Worm (Caenorhabditis elegans) whole organism, L3 larva: Measurements from ENCODE around the gene ztf-16.

ENCODE experiments used
- R02D3.7 ChIP-seq: fragments of 150-350 bp; optimal IDR thresholded peaks from 2 replicates; lab custom pipeline; 2014; ENCODE audit warnings: missing biosample characterization, missing genetic modification characterization
- aly-2 ChIP-seq: fragments of 150-350 bp; optimal IDR thresholded peaks from 2 replicates; lab custom pipeline; 2014; ENCODE audit warnings: missing biosample characterization, missing genetic modification characterization
- ama-1 ChIP-seq: fragments of 150-350 bp; optimal IDR thresholded peaks from 2 replicates; lab custom pipeline; 2018
- ceh-16 ChIP-seq: sonication (generic microtip); optimal IDR thresholded peaks from 2 replicates; lab custom pipeline; 2017; ENCODE audit warnings: missing biosample characterization, missing genetic modification characterization
- ceh-28 ChIP-seq: fragments of 150-350 bp; optimal IDR thresholded peaks from 2 replicates; lab custom pipeline; 2014; ENCODE audit warnings: missing biosample characterization, missing genetic modification reagents, missing genetic modification characterization
- ceh-82 ChIP-seq: fragments of 150-350 bp; optimal IDR thresholded peaks from 2 replicates; lab custom pipeline; 2014; ENCODE audit warnings: missing biosample characterization, missing genetic modification characterization
- ceh-9 ChIP-seq: sonication (generic microtip); optimal IDR thresholded peaks from 2 replicates; lab custom pipeline; 2018; ENCODE audit warnings: missing biosample characterization, missing genetic modification characterization
- daf-12 ChIP-seq: fragments of 150-350 bp; optimal IDR thresholded peaks from 2 replicates; lab custom pipeline; 2014; ENCODE audit warnings: missing biosample characterization, missing genetic modification reagents, missing genetic modification characterization
- egl-27 ChIP-seq: sonication (generic microtip); optimal IDR thresholded peaks from 4 replicates; lab custom pipeline; 2017; ENCODE audit warnings: missing biosample characterization, missing genetic modification reagents, missing genetic modification characterization
- egl-5 ChIP-seq: fragments of 150-350 bp; optimal IDR thresholded peaks from 2 replicates; lab custom pipeline; 2017; ENCODE audit warnings: missing biosample characterization, missing genetic modification reagents, missing genetic modification characterization, inconsistent platforms
- elt-1 ChIP-seq: fragments of 150-350 bp; optimal IDR thresholded peaks from 2 replicates; lab custom pipeline; 2014; ENCODE audit warnings: missing biosample characterization, missing genetic modification characterization
- elt-2 ChIP-seq: sonication (generic microtip); optimal IDR thresholded peaks from 2 replicates; lab custom pipeline; 2016; ENCODE audit warnings: missing genetic modification reagents, mild to moderate bottlenecking, missing genetic modification characterization, missing compliant biosample characterization
- elt-3 ChIP-seq, 3 experiments: fragments of 150-350 bp in 1 of 3; sonication (generic microtip) in 2 of 3; optimal IDR thresholded peaks; 2 replicates in 2 of 3; 4 replicates in 1 of 3; lab custom pipeline; 2014 to 2017; ENCODE audit warnings: missing biosample characterization in 3 of 3, missing genetic modification characterization in 3 of 3
- eor-1 ChIP-seq, 2 experiments: fragments of 150-350 bp; optimal IDR thresholded peaks; 2 replicates each; lab custom pipeline; 2014 to 2018; ENCODE audit warnings: missing biosample characterization in 2 of 2, missing genetic modification characterization in 2 of 2
- fkh-10 ChIP-seq: sonication (generic microtip); optimal IDR thresholded peaks from 2 replicates; lab custom pipeline; 2017; ENCODE audit warnings: missing biosample characterization, missing genetic modification reagents, missing genetic modification characterization
- fkh-2 ChIP-seq: fragments of 150-350 bp; optimal IDR thresholded peaks from 2 replicates; lab custom pipeline; 2014; ENCODE audit warnings: missing biosample characterization, missing genetic modification reagents, missing genetic modification characterization
- fos-1 ChIP-seq: fragments of 150-350 bp; optimal IDR thresholded peaks from 2 replicates; lab custom pipeline; 2014; ENCODE audit warnings: missing biosample characterization, missing genetic modification characterization
- jun-1 ChIP-seq: fragments of 150-350 bp; optimal IDR thresholded peaks from 2 replicates; lab custom pipeline; 2014; ENCODE audit warnings: missing biosample characterization, missing genetic modification reagents, missing genetic modification characterization
- lin-15B ChIP-seq: fragments of 150-350 bp; optimal IDR thresholded peaks from 2 replicates; lab custom pipeline; 2014; ENCODE audit warnings: missing biosample characterization, missing genetic modification characterization
- lin-39 ChIP-seq: fragments of 150-350 bp; optimal IDR thresholded peaks from 2 replicates; lab custom pipeline; 2018; ENCODE audit warnings: missing biosample characterization, missing genetic modification reagents, missing genetic modification characterization
- lsy-12 ChIP-seq: sonication (generic microtip); optimal IDR thresholded peaks from 2 replicates; lab custom pipeline; 2016; ENCODE audit warnings: mild to moderate bottlenecking, missing genetic modification characterization, missing compliant biosample characterization
- mml-1 ChIP-seq: fragments of 150-350 bp; sonication (generic microtip); optimal IDR thresholded peaks from 3 replicates; lab custom pipeline; 2014; ENCODE audit warnings: missing biosample characterization, missing genetic modification characterization
- nfya-1 ChIP-seq: sonication (generic microtip); optimal IDR thresholded peaks from 2 replicates; lab custom pipeline; 2017; ENCODE audit warnings: missing genetic modification characterization, mild to moderate bottlenecking, missing compliant biosample characterization, antibody characterized with exemption, moderate library complexity; ENCODE audit not compliant: insufficient read depth
- nhr-11 ChIP-seq: fragments of 150-350 bp; optimal IDR thresholded peaks from 2 replicates; lab custom pipeline; 2014; ENCODE audit warnings: missing biosample characterization, missing genetic modification characterization
- nhr-23 ChIP-seq: fragments of 150-350 bp; optimal IDR thresholded peaks from 2 replicates; lab custom pipeline; 2014; ENCODE audit warnings: missing biosample characterization, missing genetic modification reagents, missing genetic modification characterization
- nhr-237 ChIP-seq: fragments of 150-350 bp; optimal IDR thresholded peaks from 2 replicates; lab custom pipeline; 2014; ENCODE audit warnings: missing biosample characterization, missing genetic modification characterization
- nhr-25 ChIP-seq: sonication (generic microtip); optimal IDR thresholded peaks from 2 replicates; lab custom pipeline; 2017; ENCODE audit warnings: missing biosample characterization, missing genetic modification characterization
- nhr-28 ChIP-seq: fragments of 150-350 bp; optimal IDR thresholded peaks from 2 replicates; lab custom pipeline; 2014; ENCODE audit warnings: missing biosample characterization, missing genetic modification characterization
- nhr-43 ChIP-seq: sonication (generic microtip); optimal IDR thresholded peaks from 2 replicates; lab custom pipeline; 2016; ENCODE audit warnings: mild to moderate bottlenecking, missing genetic modification characterization, missing compliant biosample characterization; ENCODE audit not compliant: poor library complexity, severe bottlenecking
- nhr-76 ChIP-seq: fragments of 150-350 bp; sonication (generic microtip); optimal IDR thresholded peaks from 5 replicates; lab custom pipeline; 2014; ENCODE audit warnings: missing biosample characterization, missing genetic modification characterization
- nhr-77 ChIP-seq: fragments of 150-350 bp; optimal IDR thresholded peaks from 2 replicates; lab custom pipeline; 2014; ENCODE audit warnings: missing biosample characterization, missing genetic modification characterization
- pha-4 ChIP-seq: fragments of 150-350 bp; optimal IDR thresholded peaks from 2 replicates; lab custom pipeline; 2014; ENCODE audit warnings: missing biosample characterization, missing genetic modification reagents, missing genetic modification characterization
- pqm-1 ChIP-seq: fragments of 150-350 bp; optimal IDR thresholded peaks from 2 replicates; lab custom pipeline; 2017; ENCODE audit warnings: missing biosample characterization, missing genetic modification characterization, inconsistent platforms
- sea-2 ChIP-seq: fragments of 150-350 bp; sonication (generic microtip); optimal IDR thresholded peaks from 4 replicates; lab custom pipeline; 2014; ENCODE audit warnings: missing biosample characterization, missing genetic modification reagents, missing genetic modification characterization
- skn-1 ChIP-seq: fragments of 150-350 bp; optimal IDR thresholded peaks from 2 replicates; lab custom pipeline; 2014; ENCODE audit warnings: missing biosample characterization, missing genetic modification characterization
- snpc-4 ChIP-seq: fragments of 150-350 bp; optimal IDR thresholded peaks from 2 replicates; lab custom pipeline; 2014; ENCODE audit warnings: missing biosample characterization, missing genetic modification characterization
- tbx-2 ChIP-seq: sonication (generic microtip); optimal IDR thresholded peaks from 2 replicates; lab custom pipeline; 2016; ENCODE audit warnings: mild to moderate bottlenecking, missing genetic modification characterization, missing compliant biosample characterization
- unc-39 ChIP-seq: sonication (generic microtip); optimal IDR thresholded peaks from 4 replicates; lab custom pipeline; 2017; ENCODE audit warnings: missing biosample characterization, missing genetic modification characterization
- unc-62 ChIP-seq: fragments of 150-350 bp; sonication (generic microtip); optimal IDR thresholded peaks from 4 replicates; lab custom pipeline; 2014; ENCODE audit warnings: missing biosample characterization, missing genetic modification reagents, missing genetic modification characterization
- zag-1 ChIP-seq: fragments of 150-350 bp; optimal IDR thresholded peaks from 2 replicates; lab custom pipeline; 2014; ENCODE audit warnings: missing biosample characterization, missing genetic modification characterization
- ztf-11 ChIP-seq: fragments of 150-350 bp; optimal IDR thresholded peaks from 2 replicates; lab custom pipeline; 2014; ENCODE audit warnings: missing biosample characterization, missing genetic modification characterization
- ztf-4 ChIP-seq: fragments of 150-350 bp; optimal IDR thresholded peaks from 2 replicates; lab custom pipeline; 2014; ENCODE audit warnings: missing biosample characterization, missing genetic modification characterization

Gene ztf-16

DNA sequence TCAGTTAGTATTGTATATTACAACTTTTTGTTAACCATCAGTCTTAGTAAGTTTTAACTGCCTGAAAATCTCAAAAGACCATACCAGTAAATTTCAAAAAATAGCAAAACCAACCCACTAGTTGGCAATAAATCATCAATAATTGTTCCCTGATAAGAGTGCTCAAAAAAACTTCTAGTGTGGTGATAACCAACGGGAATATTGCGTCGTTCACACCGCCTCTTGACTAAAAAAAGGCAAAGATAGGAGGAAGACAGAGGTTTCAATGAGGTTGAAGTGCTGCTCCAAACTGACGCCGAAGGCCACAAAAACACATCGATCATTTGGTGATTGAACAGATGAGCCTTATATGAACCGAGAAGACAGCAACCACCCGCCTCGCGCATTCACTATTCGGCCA is 10.4 kb downstream of the ztf-16 start:
- TF ChIP-seq R02D3.7 (no peak), elt-2 (tag; lab: Kevin White, UChicago) (peak; percentile 26)

- TF ChIP-seq ceh-16 (no peak), lin-39 (tag; lab: Kevin White, UChicago) (peak; percentile 61)
Observed at ce11 chrX:4800078-4800621, 11.2 kb downstream of the ztf-16 start, which contains the start of gene mig-13. TSS of gene mig-13 (minus strand) at chrX:4800128.

DNA sequence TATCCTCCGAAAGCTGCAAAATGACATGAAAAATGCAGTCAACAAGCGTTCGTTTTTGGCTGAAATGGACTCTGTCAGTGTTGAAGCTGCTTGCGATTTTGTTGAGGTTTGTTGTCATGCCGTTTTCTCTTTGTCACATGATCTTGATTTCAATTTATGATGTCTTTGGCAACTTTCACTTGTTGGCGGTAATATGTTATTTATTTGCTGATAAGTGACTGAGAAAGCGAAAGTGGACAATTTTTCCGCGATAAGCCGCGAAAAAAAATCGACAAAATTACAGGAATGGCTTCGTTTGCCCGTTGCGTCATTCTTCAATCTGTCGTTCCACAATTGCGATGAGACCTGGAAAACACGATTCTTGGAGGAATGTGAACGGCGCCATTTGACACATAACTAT is 16.0 kb downstream of the ztf-16 start:
- TF ChIP-seq ztf-11 (tag; lab: Kevin White, UChicago) (no peak), nfya-1 (tag; lab: Kevin White, UChicago) (peak; percentile 3), nhr-28 (tag; lab: Kevin White, UChicago) (no peak), pha-4 (peak; percentile 72), lsy-12 (tag; lab: Kevin White, UChicago) (peak; percentile 18), snpc-4 (tag; lab: Kevin White, UChicago) (no peak), nhr-43 (tag; lab: Kevin White, UChicago) (peak; percentile 66), mml-1 (tag; lab: Kevin White, UChicago) (no peak), nhr-237 (tag; lab: Kevin White, UChicago) (no peak), aly-2 (tag; lab: Kevin White, UChicago) (no peak), egl-27 (tag; lab: Kevin White, UChicago) (no peak), elt-3 (tag; optimal IDR thresholded peaks at IDR 0.05; lab: Kevin White, UChicago) (no peak), nhr-77 (tag; lab: Kevin White, UChicago) (no peak), ztf-4 (tag; lab: Kevin White, UChicago) (no peak), unc-39 (tag; lab: Kevin White, UChicago) (no peak), lin-15B (no peak), fkh-10 (GFP tag; lab: Kevin White, UChicago) (no peak), jun-1 (tag; lab: Kevin White, UChicago) (peak; percentile 79), skn-1 (no peak), nhr-76 (tag; lab: Kevin White, UChicago) (no peak), tbx-2 (tag; lab: Kevin White, UChicago) (no peak), ceh-82 (tag; lab: Kevin White, UChicago) (no peak), egl-5 (tag; lab: Kevin White, UChicago) (no peak), daf-12 (tag; lab: Kevin White, UChicago) (no peak), ama-1 (lab: Kevin White, UChicago) (no peak), pqm-1 (tag; lab: Kevin White, UChicago) (peak; percentile 95), ceh-16 (no peak), ceh-28 (tag; lab: Kevin White, UChicago) (no peak), nhr-23 (tag; lab: Kevin White, UChicago) (no peak), elt-2 (tag; lab: Kevin White, UChicago) (peak; percentile 98), fos-1 (tag; lab: Kevin White, UChicago) (no peak), unc-62 (GFP tag; lab: Kevin White, UChicago) (no peak), elt-1 (no peak), fkh-2 (tag; lab: Kevin White, UChicago) (no peak), ceh-9 (no peak), nhr-25 (tag; lab: Kevin White, UChicago) (peak; percentile 26)
- TF ChIP-seq, all 47 proteins: peak for 8

DNA sequence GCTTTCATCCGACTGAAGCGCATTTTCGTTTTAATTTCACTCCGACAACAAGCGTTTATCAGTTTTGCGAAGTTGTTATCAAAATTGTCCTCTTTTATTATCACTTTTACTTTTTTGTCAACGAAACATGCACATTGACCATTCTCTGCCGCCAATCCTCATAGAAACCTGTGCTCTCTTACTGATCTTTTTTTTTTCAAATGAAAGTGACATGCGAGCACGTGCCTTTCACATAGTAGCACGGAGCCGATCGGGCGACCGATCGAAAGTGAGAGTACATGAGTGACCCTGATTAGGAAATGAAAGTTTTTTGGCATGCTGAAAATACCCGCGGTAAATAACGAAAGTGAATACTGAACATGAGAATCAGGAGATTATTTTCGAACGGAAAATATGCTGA is 17.3 kb downstream of the ztf-16 start:
- no peak for TF ChIP-seq elt-3 (tag; optimal IDR thresholded peaks at IDR 0.05; lab: Kevin White, UChicago)
- TF ChIP-seq pqm-1 (tag; lab: Kevin White, UChicago), result peak; percentile 98
- no peak for TF ChIP-seq eor-1 (tag; optimal IDR thresholded peaks at IDR 0.05; lab: Kevin White, UChicago)
- TF ChIP-seq pha-4, result peak; percentile 62
- TF ChIP-seq zag-1 (tag; lab: Kevin White, UChicago), result no peak
- TF ChIP-seq egl-5 (tag; lab: Kevin White, UChicago), result no peak
- no peak for TF ChIP-seq sea-2 (GFP tag; lab: Kevin White, UChicago)
- TF ChIP-seq R02D3.7, result no peak
- TF ChIP-seq skn-1, result no peak
- no peak for TF ChIP-seq nfya-1 (tag; lab: Kevin White, UChicago)
- TF ChIP-seq elt-1, result no peak
- no peak for TF ChIP-seq nhr-43 (tag; lab: Kevin White, UChicago)
- TF ChIP-seq jun-1 (tag; lab: Kevin White, UChicago), result peak; percentile 85
- TF ChIP-seq fkh-10 (GFP tag; lab: Kevin White, UChicago), result no peak
- no peak for TF ChIP-seq nhr-11
- no peak for TF ChIP-seq lin-39 (tag; lab: Kevin White, UChicago)
- TF ChIP-seq unc-62 (GFP tag; lab: Kevin White, UChicago), result no peak
- no peak for TF ChIP-seq fos-1 (tag; lab: Kevin White, UChicago)
- peak; percentile 99 for TF ChIP-seq elt-2 (tag; lab: Kevin White, UChicago)
- TF ChIP-seq egl-27 (tag; lab: Kevin White, UChicago), result no peak
- no peak for TF ChIP-seq ceh-16
- no peak for TF ChIP-seq fkh-2 (tag; lab: Kevin White, UChicago)
- no peak for TF ChIP-seq nhr-77 (tag; lab: Kevin White, UChicago)
- no peak for TF ChIP-seq ceh-28 (tag; lab: Kevin White, UChicago)
- no peak for TF ChIP-seq ztf-11 (tag; lab: Kevin White, UChicago)
- TF ChIP-seq lsy-12 (tag; lab: Kevin White, UChicago), result no peak
- TF ChIP-seq nhr-25 (tag; lab: Kevin White, UChicago), result no peak
- TF ChIP-seq nhr-23 (tag; lab: Kevin White, UChicago), result no peak
